Worm (Caenorhabditis elegans) whole organism, L2 larva: Measurements from ENCODE around the gene snb-2.

Experiments
- C34F6.9 ChIP-seq: fragments of 150-350 bp; optimal IDR thresholded peaks from 2 replicates; lab custom pipeline; 2014; ENCODE audit warnings: missing biosample characterization, missing genetic modification characterization
- F13H6.1 ChIP-seq: sonication (generic microtip); optimal IDR thresholded peaks from 2 replicates; lab custom pipeline; 2016; ENCODE audit warnings: missing genetic modification characterization, missing compliant biosample characterization
- R02D3.7 ChIP-seq: fragments of 150-350 bp; optimal IDR thresholded peaks from 2 replicates; lab custom pipeline; 2014; ENCODE audit warnings: missing biosample characterization, missing genetic modification characterization
- Y55F3AM.14 ChIP-seq: fragments of 200-800 bp; sonication (Bioruptor generic); optimal IDR thresholded peaks from 2 replicates; lab custom pipeline; 2018; ENCODE audit warnings: mild to moderate bottlenecking, missing genetic modification characterization, missing compliant biosample characterization
- ZK546.5 ChIP-seq: sonication (generic microtip); optimal IDR thresholded peaks from 2 replicates; lab custom pipeline; 2017; ENCODE audit warnings: missing biosample characterization, missing genetic modification characterization
- aly-2 ChIP-seq: fragments of 150-350 bp; optimal IDR thresholded peaks from 2 replicates; lab custom pipeline; 2014; ENCODE audit warnings: missing biosample characterization, missing genetic modification characterization
- ama-1 ChIP-seq: fragments of 150-350 bp; optimal IDR thresholded peaks from 2 replicates; lab custom pipeline; 2018; ENCODE audit warnings: inconsistent platforms
- blmp-1 ChIP-seq: sonication (generic microtip); optimal IDR thresholded peaks from 2 replicates; lab custom pipeline; 2017; ENCODE audit warnings: missing genetic modification characterization, mild to moderate bottlenecking, missing compliant biosample characterization, antibody characterized with exemption, moderate library complexity; ENCODE audit not compliant: insufficient read depth
- ceh-16 ChIP-seq: fragments of 150-350 bp; optimal IDR thresholded peaks from 2 replicates; lab custom pipeline; 2014; ENCODE audit warnings: missing biosample characterization, missing genetic modification characterization
- ceh-82 ChIP-seq: fragments of 150-350 bp; optimal IDR thresholded peaks from 2 replicates; lab custom pipeline; 2014; ENCODE audit warnings: missing biosample characterization, missing genetic modification characterization
- crh-2 ChIP-seq: sonication (generic microtip); optimal IDR thresholded peaks from 2 replicates; lab custom pipeline; 2017; ENCODE audit warnings: missing biosample characterization, missing genetic modification characterization
- dmd-4 ChIP-seq: sonication (generic microtip); optimal IDR thresholded peaks from 2 replicates; lab custom pipeline; 2017; ENCODE audit warnings: missing biosample characterization, missing genetic modification characterization
- egl-27 ChIP-seq: sonication (generic microtip); optimal IDR thresholded peaks from 3 replicates; lab custom pipeline; 2017; ENCODE audit warnings: missing biosample characterization, missing genetic modification reagents, missing genetic modification characterization
- elt-1 ChIP-seq: fragments of 150-350 bp; optimal IDR thresholded peaks from 2 replicates; lab custom pipeline; 2014; ENCODE audit warnings: missing biosample characterization, missing genetic modification characterization
- elt-3 ChIP-seq: sonication (generic microtip); optimal IDR thresholded peaks from 2 replicates; lab custom pipeline; 2017; ENCODE audit warnings: missing biosample characterization, missing genetic modification characterization
- fos-1 ChIP-seq: fragments of 150-350 bp; optimal IDR thresholded peaks from 2 replicates; lab custom pipeline; 2014; ENCODE audit warnings: missing biosample characterization, missing genetic modification characterization
- gmeb-1 ChIP-seq: fragments of 150-350 bp; optimal IDR thresholded peaks from 2 replicates; lab custom pipeline; 2014; ENCODE audit warnings: missing biosample characterization, missing genetic modification characterization
- lin-11 ChIP-seq: fragments of 150-350 bp; sonication (generic microtip); optimal IDR thresholded peaks from 2 replicates; lab custom pipeline; 2014; ENCODE audit warnings: missing biosample characterization, missing genetic modification characterization, inconsistent platforms, mixed read lengths
- lin-13 ChIP-seq: fragments of 150-350 bp; optimal IDR thresholded peaks from 2 replicates; lab custom pipeline; 2014; ENCODE audit warnings: missing biosample characterization, missing genetic modification reagents, missing genetic modification characterization
- lin-39 ChIP-seq: fragments of 150-350 bp; optimal IDR thresholded peaks from 2 replicates; lab custom pipeline; 2014; ENCODE audit warnings: missing biosample characterization, missing genetic modification reagents, missing genetic modification characterization
- lsy-2 ChIP-seq, 2 experiments: fragments of 150-350 bp in 1 of 2; sonication (generic microtip) in 1 of 2; optimal IDR thresholded peaks; 2 replicates each; lab custom pipeline; 2014 to 2017; ENCODE audit warnings: missing biosample characterization in 2 of 2, missing genetic modification characterization in 2 of 2
- mab-5 ChIP-seq: fragments of 150-350 bp; optimal IDR thresholded peaks from 2 replicates; lab custom pipeline; 2014; ENCODE audit warnings: missing biosample characterization, missing genetic modification characterization
- mbf-1 ChIP-seq: sonication (generic microtip); optimal IDR thresholded peaks from 2 replicates; lab custom pipeline; 2017; ENCODE audit warnings: missing biosample characterization, missing genetic modification characterization
- nhr-10 ChIP-seq: sonication (generic microtip); optimal IDR thresholded peaks from 2 replicates; lab custom pipeline; 2017; ENCODE audit warnings: missing biosample characterization, missing genetic modification characterization
- nhr-11 ChIP-seq: fragments of 150-350 bp; optimal IDR thresholded peaks from 2 replicates; lab custom pipeline; 2014; ENCODE audit warnings: missing biosample characterization, missing genetic modification characterization
- nhr-12 ChIP-seq: fragments of 150-350 bp; optimal IDR thresholded peaks from 2 replicates; lab custom pipeline; 2014; ENCODE audit warnings: missing biosample characterization, missing genetic modification characterization
- nhr-21 ChIP-seq: fragments of 150-350 bp; optimal IDR thresholded peaks from 2 replicates; lab custom pipeline; 2014; ENCODE audit warnings: missing biosample characterization, missing genetic modification characterization
- nhr-237 ChIP-seq: fragments of 150-350 bp; optimal IDR thresholded peaks from 2 replicates; lab custom pipeline; 2014; ENCODE audit warnings: missing biosample characterization, missing genetic modification characterization
- nhr-25 ChIP-seq: fragments of 150-350 bp; sonication (generic microtip); optimal IDR thresholded peaks from 3 replicates; lab custom pipeline; 2014; ENCODE audit warnings: missing biosample characterization, missing genetic modification characterization
- nhr-6 ChIP-seq: fragments of 150-350 bp; optimal IDR thresholded peaks from 2 replicates; lab custom pipeline; 2014; ENCODE audit warnings: missing biosample characterization, missing genetic modification characterization
- peb-1 ChIP-seq: fragments of 150-350 bp; optimal IDR thresholded peaks from 2 replicates; lab custom pipeline; 2014; ENCODE audit warnings: missing biosample characterization, missing genetic modification characterization
- sem-4 ChIP-seq: fragments of 150-350 bp; optimal IDR thresholded peaks from 2 replicates; lab custom pipeline; 2014; ENCODE audit warnings: missing biosample characterization, missing genetic modification reagents, missing genetic modification characterization
- skn-1 ChIP-seq: sonication (generic microtip); optimal IDR thresholded peaks from 2 replicates; lab custom pipeline; 2017; ENCODE audit warnings: missing biosample characterization, missing genetic modification characterization
- sma-3 ChIP-seq: sonication (generic microtip); optimal IDR thresholded peaks from 2 replicates; lab custom pipeline; 2016; ENCODE audit warnings: missing genetic modification reagents, missing genetic modification characterization, missing compliant biosample characterization
- sma-9 ChIP-seq, 2 experiments: fragments of 150-350 bp in 1 of 2; sonication (generic microtip) in 1 of 2; optimal IDR thresholded peaks; 2 replicates each; lab custom pipeline; 2014 to 2016; ENCODE audit warnings: missing genetic modification characterization in 2 of 2, mild to moderate bottlenecking in 1 of 2, missing biosample characterization in 1 of 2, missing compliant biosample characterization in 1 of 2, missing genetic modification reagents in 1 of 2, moderate library complexity in 1 of 2
- snpc-4 ChIP-seq: fragments of 150-350 bp; optimal IDR thresholded peaks from 2 replicates; lab custom pipeline; 2014; ENCODE audit warnings: missing biosample characterization, missing genetic modification characterization
- unc-39 ChIP-seq: fragments of 150-350 bp; optimal IDR thresholded peaks from 2 replicates; lab custom pipeline; 2014; ENCODE audit warnings: missing biosample characterization, missing genetic modification characterization
- unc-55 ChIP-seq: fragments of 150-350 bp; sonication (generic microtip); optimal IDR thresholded peaks from 3 replicates; lab custom pipeline; 2014; ENCODE audit warnings: missing biosample characterization, missing genetic modification reagents, missing genetic modification characterization
- unc-62 ChIP-seq: fragments of 150-350 bp; optimal IDR thresholded peaks from 2 replicates; lab custom pipeline; 2014; ENCODE audit warnings: missing biosample characterization, missing genetic modification reagents, missing genetic modification characterization
- zag-1 ChIP-seq: fragments of 150-350 bp; optimal IDR thresholded peaks from 2 replicates; lab custom pipeline; 2014; ENCODE audit warnings: missing biosample characterization, missing genetic modification characterization
- ztf-1 ChIP-seq: fragments of 200-800 bp; sonication (Bioruptor generic); conservative IDR thresholded peaks from 2 replicates; pipeline ENCODE4 v1.3.6; 2022; ENCODE audit warnings: missing genetic modification characterization, missing compliant biosample characterization
- ztf-4 ChIP-seq: fragments of 150-350 bp; optimal IDR thresholded peaks from 2 replicates; lab custom pipeline; 2014; ENCODE audit warnings: missing biosample characterization, missing genetic modification characterization

The snb-2 gene

DNA sequence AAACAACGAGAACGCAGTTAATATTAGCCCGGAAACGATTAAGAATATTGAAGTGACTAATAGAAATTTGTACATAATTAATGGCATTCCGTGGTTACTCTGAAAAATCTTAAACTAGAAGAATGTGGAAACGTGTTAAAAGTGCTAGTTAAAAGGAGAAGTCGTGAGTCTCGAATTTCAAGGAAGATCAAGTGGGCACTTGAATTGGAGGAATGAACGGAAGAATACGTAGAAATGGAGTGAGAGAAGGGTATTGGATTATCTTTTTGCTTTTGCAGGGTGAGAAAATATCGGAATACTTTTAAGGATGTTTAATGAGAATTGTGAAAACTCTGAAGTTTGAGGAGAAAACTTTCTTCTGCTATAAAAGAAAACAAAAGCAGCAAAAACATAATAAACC lies 35.5 kb downstream of the snb-2 start, which contains the start of gene hpo-30:
hpo-30 (minus strand) TSS at position 101 of the 400 bp plus-strand sequence.
- no peak for TF ChIP-seq nhr-12 (tag; lab: Kevin White, UChicago)
- no peak for TF ChIP-seq aly-2 (tag; lab: Kevin White, UChicago)
- no peak for TF ChIP-seq ama-1 (lab: Kevin White, UChicago)
- no peak for TF ChIP-seq R02D3.7 (tag; lab: Kevin White, UChicago)
- no peak for TF ChIP-seq nhr-10 (tag; lab: Kevin White, UChicago)

DNA sequence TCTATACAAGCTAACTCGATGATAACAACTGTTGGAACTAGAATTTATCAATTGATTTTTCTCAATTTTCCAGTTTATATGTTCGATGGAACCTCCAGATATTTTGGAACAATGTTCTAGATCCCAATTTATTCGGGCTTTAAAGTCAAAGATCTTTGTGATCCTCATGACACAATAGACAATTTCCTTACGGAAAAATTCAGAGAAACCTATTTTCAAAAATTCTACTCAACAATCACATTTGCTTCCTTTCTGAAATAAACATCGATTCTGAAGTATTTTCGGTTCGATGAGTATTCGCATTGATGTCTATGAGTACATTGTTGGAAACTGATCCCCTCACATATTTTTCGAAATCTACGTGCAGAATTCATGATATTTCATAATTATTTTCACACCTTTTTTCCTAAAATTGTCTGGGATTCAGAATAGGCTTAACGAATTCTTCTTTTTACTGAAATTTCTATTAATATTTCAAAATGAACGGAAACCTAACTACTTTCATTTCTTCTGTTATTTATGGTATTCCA lies 38.6 kb downstream of the snb-2 start, which contains the start of gene srg-45:
srg-45 (plus strand) TSS at position 480 of the 530 bp plus-strand sequence.
- TF ChIP-seq elt-3 (no peak), elt-1 (tag; lab: Kevin White, UChicago) (no peak), F13H6.1 (tag; lab: Kevin White, UChicago) (no peak), R02D3.7 (tag; lab: Kevin White, UChicago) (no peak), ztf-1 (GFP tag; lab: Robert Waterston, UW) (no peak), ceh-16 (tag; lab: Kevin White, UChicago) (no peak), ama-1 (lab: Kevin White, UChicago) (peak; percentile 20), sma-3 (GFP tag; lab: Kevin White, UChicago) (no peak), nhr-10 (tag; lab: Kevin White, UChicago) (no peak), nhr-6 (no peak), C34F6.9 (tag; lab: Kevin White, UChicago) (no peak), nhr-21 (no peak), blmp-1 (tag; lab: Kevin White, UChicago) (no peak), nhr-25 (peak; percentile 9), unc-62 (GFP tag; lab: Kevin White, UChicago) (no peak), fos-1 (tag; lab: Kevin White, UChicago) (no peak), lin-39 (tag; lab: Kevin White, UChicago) (no peak), crh-2 (tag; lab: Kevin White, UChicago) (no peak)

DNA sequence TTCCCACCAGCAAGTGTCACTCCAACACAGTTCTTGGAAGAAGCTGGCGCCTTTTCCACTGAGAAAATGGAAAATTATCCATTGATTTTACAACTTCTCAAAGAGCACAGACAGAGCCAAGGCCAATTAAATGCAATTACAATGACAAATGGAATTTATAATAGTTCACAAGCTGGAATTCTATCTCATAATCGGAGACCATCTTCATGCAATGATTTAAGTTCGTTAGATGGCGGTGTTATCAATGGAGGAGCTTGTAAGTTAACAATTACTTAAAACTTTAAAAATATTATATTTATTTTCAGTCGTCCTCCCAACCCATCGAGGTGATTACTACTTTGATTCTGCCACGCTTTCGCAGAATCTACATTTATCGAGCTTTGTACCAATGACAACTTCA lies 40.0 kb downstream of the snb-2 start:
- TF ChIP-seq skn-1 (tag; lab: Kevin White, UChicago), result no peak
- TF ChIP-seq nhr-25, result no peak
- TF ChIP-seq ZK546.5 (tag; lab: Kevin White, UChicago), result no peak
- no peak for TF ChIP-seq nhr-10 (tag; lab: Kevin White, UChicago)
- TF ChIP-seq crh-2 (tag; lab: Kevin White, UChicago), result no peak
- TF ChIP-seq lsy-2 (tag; optimal IDR thresholded peaks at IDR 0.05; lab: Kevin White, UChicago), result no peak
- no peak for TF ChIP-seq peb-1 (tag; lab: Kevin White, UChicago)
- TF ChIP-seq dmd-4 (tag; lab: Kevin White, UChicago), result no peak
- TF ChIP-seq snpc-4 (tag; lab: Kevin White, UChicago), result no peak
- no peak for TF ChIP-seq sem-4 (tag; lab: Kevin White, UChicago)
- TF ChIP-seq elt-1 (tag; lab: Kevin White, UChicago), result no peak
- TF ChIP-seq nhr-237, result no peak

DNA sequence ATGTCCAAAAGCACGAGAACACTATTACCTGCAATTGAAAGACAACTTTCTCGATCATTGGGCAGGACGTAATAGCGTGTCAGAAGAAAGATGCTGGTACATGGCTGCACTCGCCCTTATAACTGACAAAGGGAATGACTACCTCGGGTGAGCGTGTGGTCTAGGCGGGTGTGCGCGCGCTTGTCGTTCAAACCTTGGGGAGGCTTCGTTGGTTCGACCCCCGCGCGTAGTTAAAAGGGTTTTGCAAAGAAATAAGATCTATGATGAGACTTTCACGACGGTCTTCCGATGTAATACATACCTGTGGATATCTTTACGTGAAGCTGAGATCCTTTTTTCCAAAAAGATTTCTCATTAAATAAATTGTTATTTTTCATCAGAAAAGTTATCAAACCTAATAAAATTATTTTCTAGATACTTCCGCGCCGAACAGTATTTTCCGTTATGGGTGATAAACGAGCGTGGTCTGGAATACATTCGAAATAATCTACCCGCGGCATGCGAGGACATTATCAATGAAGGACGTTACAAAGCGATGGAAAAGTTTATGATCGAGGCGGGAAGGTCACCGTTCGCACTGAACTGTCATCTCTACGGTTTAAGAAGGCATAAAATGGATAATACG lies 42.1 kb downstream of the snb-2 start:
- TF ChIP-seq C34F6.9 (tag; lab: Kevin White, UChicago), result peak; percentile 65
- peak; percentile 87 for TF ChIP-seq sem-4 (tag; lab: Kevin White, UChicago)
- peak; percentile 86 for TF ChIP-seq nhr-11
- peak; percentile 73 for TF ChIP-seq gmeb-1
- no peak for TF ChIP-seq aly-2 (tag; lab: Kevin White, UChicago)
- peak; percentile 70 for TF ChIP-seq crh-2 (tag; lab: Kevin White, UChicago)
- peak; percentile 77 for TF ChIP-seq zag-1 (tag; lab: Kevin White, UChicago)
- peak; percentile 51 for TF ChIP-seq mbf-1
- TF ChIP-seq unc-39 (tag; lab: Kevin White, UChicago), result peak; percentile 52
- TF ChIP-seq lin-11, result peak; percentile 76
- peak; percentile 68 for TF ChIP-seq lin-13 (GFP tag; lab: Kevin White, UChicago)
- TF ChIP-seq nhr-21, result peak; percentile 76
- TF ChIP-seq nhr-237, result peak; percentile 57
- TF ChIP-seq ztf-4 (tag; lab: Kevin White, UChicago), result peak; percentile 81
- peak; percentile 66 for TF ChIP-seq mab-5 (tag; lab: Kevin White, UChicago)
- TF ChIP-seq ZK546.5 (tag; lab: Kevin White, UChicago), result no peak
- TF ChIP-seq unc-55, result peak; percentile 72
- no peak for TF ChIP-seq R02D3.7 (tag; lab: Kevin White, UChicago)
- peak; percentile 82 for TF ChIP-seq ceh-82 (tag; lab: Kevin White, UChicago)
- no peak for TF ChIP-seq dmd-4 (tag; lab: Kevin White, UChicago)
- TF ChIP-seq nhr-25, result peak; percentile 74
- TF ChIP-seq elt-1 (tag; lab: Kevin White, UChicago), result no peak
- peak; percentile 87 for TF ChIP-seq sma-3 (GFP tag; lab: Kevin White, UChicago)
- peak; percentile 21 for TF ChIP-seq nhr-10 (tag; lab: Kevin White, UChicago)
- peak; percentile 95 for TF ChIP-seq sma-9 (GFP tag; optimal IDR thresholded peaks at IDR 0.05; lab: Kevin White, UChicago)
- no peak for TF ChIP-seq sma-9 (tag; optimal IDR thresholded peaks at IDR 0.05; lab: Kevin White, UChicago)
- 0 out of 2 replicates have a peak, but pooled peaks have one; percentile 87 for TF ChIP-seq ztf-1 (GFP tag; lab: Robert Waterston, UW)
- peak; percentile 96 for TF ChIP-seq Y55F3AM.14 (GFP tag; lab: Kevin White, UChicago)
- peak; percentile 59 for TF ChIP-seq fos-1 (tag; lab: Kevin White, UChicago)
- TF ChIP-seq unc-62 (GFP tag; lab: Kevin White, UChicago), result peak; percentile 60
- TF ChIP-seq ceh-16 (tag; lab: Kevin White, UChicago), result peak; percentile 85
- peak; percentile 73 for TF ChIP-seq egl-27 (tag; lab: Kevin White, UChicago)
- peak; percentile 77 to 78 for TF ChIP-seq lsy-2 (tag; optimal IDR thresholded peaks at IDR 0.05; lab: Kevin White, UChicago)
